Fruit fly (Drosophila melanogaster) whole organism, embryonic: ENCODE results near the gene Wdr92.

Source experiments
- Atf6 ChIP-seq: fragments of 200-800 bp; sonication (Bioruptor generic); IDR thresholded peaks from 2 replicates; pipeline ENCODE4 v1.3.6; 2022; ENCODE audit warnings: missing biosample characterization, missing genetic modification characterization
- BEAF-32 ChIP-seq: fragments of 200-800 bp; sonication (Bioruptor generic); optimal IDR thresholded peaks from 3 replicates; lab custom pipeline; 2017; ENCODE audit warnings: missing biosample characterization, missing genetic modification characterization, mild to moderate bottlenecking, moderate library complexity, missing genetic modification reagents
- Bgb ChIP-seq: fragments of 200-800 bp; sonication (Bioruptor generic); IDR thresholded peaks from 2 replicates; pipeline ENCODE4 v1.3.6; 2022; ENCODE audit warnings: missing biosample characterization, missing genetic modification characterization; ENCODE audit not compliant: partially characterized antibody
- CG10147 ChIP-seq: fragments of 200-800 bp; sonication (Bioruptor generic); optimal IDR thresholded peaks from 2 replicates; lab custom pipeline; 2019; ENCODE audit warnings: missing biosample characterization, mild to moderate bottlenecking, missing genetic modification characterization, moderate library complexity
- CG10543 ChIP-seq: fragments of 200-800 bp; sonication (Bioruptor generic); optimal IDR thresholded peaks from 3 replicates; lab custom pipeline; 2017; ENCODE audit warnings: missing biosample characterization, mild to moderate bottlenecking, missing genetic modification characterization, moderate library complexity
- CG11093 ChIP-seq: fragments of 200-800 bp; sonication (Bioruptor generic); IDR thresholded peaks from 3 replicates; pipeline ENCODE4 v1.3.6; 2022; ENCODE audit warnings: missing biosample characterization, missing genetic modification characterization
- CG11247 ChIP-seq: fragments of 200-800 bp; sonication (Bioruptor generic); IDR thresholded peaks from 2 replicates; pipeline ENCODE4 v1.3.6; 2022; ENCODE audit warnings: missing biosample characterization, missing genetic modification characterization
- CG11695 ChIP-seq: fragments of 200-800 bp; sonication (Bioruptor generic); IDR thresholded peaks from 3 replicates; pipeline ENCODE4 v1.3.6; 2022; ENCODE audit warnings: missing biosample characterization, missing genetic modification characterization
- CG11723 ChIP-seq: fragments of 200-800 bp; sonication (Bioruptor generic); optimal IDR thresholded peaks from 2 replicates; lab custom pipeline; 2017; ENCODE audit warnings: missing biosample characterization, mild to moderate bottlenecking, missing genetic modification characterization
- CG13894 ChIP-seq: fragments of 200-800 bp; sonication (Bioruptor generic); optimal IDR thresholded peaks from 3 replicates; lab custom pipeline; 2018; ENCODE audit warnings: missing biosample characterization, mild to moderate bottlenecking, missing genetic modification characterization, moderate library complexity
- CG1529 ChIP-seq: fragments of 200-800 bp; sonication (Bioruptor generic); optimal IDR thresholded peaks from 3 replicates; lab custom pipeline; 2018; ENCODE audit warnings: missing biosample characterization, missing genetic modification characterization
- CG1602 ChIP-seq: fragments of 200-800 bp; sonication (Bioruptor generic); optimal IDR thresholded peaks from 3 replicates; lab custom pipeline; 2016; ENCODE audit warnings: missing biosample characterization, missing genetic modification characterization
- CG18262 ChIP-seq: fragments of 200-800 bp; optimal IDR thresholded peaks from 3 replicates; lab custom pipeline; 2019; ENCODE audit warnings: missing biosample characterization, mild to moderate bottlenecking, missing genetic modification characterization, moderate library complexity
- CG18599 ChIP-seq: fragments of 200-800 bp; sonication (Bioruptor generic); optimal IDR thresholded peaks from 3 replicates; lab custom pipeline; 2017; ENCODE audit warnings: missing biosample characterization, missing genetic modification characterization, mild to moderate bottlenecking, moderate library complexity, missing genetic modification reagents
- CG30431 ChIP-seq: fragments of 200-800 bp; sonication (Bioruptor generic); optimal IDR thresholded peaks from 2 replicates; lab custom pipeline; 2017; ENCODE audit warnings: missing biosample characterization, missing genetic modification characterization
- CG3065 ChIP-seq: fragments of 200-800 bp; sonication (Bioruptor generic); optimal IDR thresholded peaks from 2 replicates; lab custom pipeline; 2016; ENCODE audit warnings: missing biosample characterization, missing genetic modification characterization
- CG3281 ChIP-seq: fragments of 200-800 bp; sonication (Bioruptor generic); optimal IDR thresholded peaks from 3 replicates; lab custom pipeline; 2017; ENCODE audit warnings: missing biosample characterization, mild to moderate bottlenecking, missing genetic modification characterization
- CG34376 ChIP-seq: fragments of 200-800 bp; sonication (Bioruptor generic); optimal IDR thresholded peaks from 2 replicates; lab custom pipeline; 2018; ENCODE audit warnings: missing biosample characterization, mild to moderate bottlenecking, missing genetic modification characterization
- CG6254 ChIP-seq: fragments of 200-800 bp; sonication (Bioruptor generic); optimal IDR thresholded peaks from 3 replicates; lab custom pipeline; 2017; ENCODE audit warnings: mild to moderate bottlenecking, missing biosample characterization, missing genetic modification reagents, missing genetic modification characterization
- CG7928 ChIP-seq: fragments of 200-800 bp; sonication (Bioruptor generic); optimal IDR thresholded peaks from 2 replicates; lab custom pipeline; 2017; ENCODE audit warnings: missing biosample characterization, mild to moderate bottlenecking, missing genetic modification characterization
- CG7987 ChIP-seq: fragments of 200-800 bp; sonication (Bioruptor generic); optimal IDR thresholded peaks from 2 replicates; lab custom pipeline; 2018; ENCODE audit warnings: missing biosample characterization, mild to moderate bottlenecking, missing genetic modification characterization, moderate library complexity
- CG8290 ChIP-seq, 3 experiments: fragments of 200-800 bp; sonication (Bioruptor generic); optimal IDR thresholded peaks; 2 replicates each; lab custom pipeline; 2016 to 2019; ENCODE audit warnings: missing biosample characterization in 3 of 3, missing genetic modification characterization in 3 of 3, mild to moderate bottlenecking in 2 of 3, moderate library complexity in 1 of 3
- CG9727 ChIP-seq: fragments of 200-800 bp; sonication (Bioruptor generic); optimal IDR thresholded peaks from 3 replicates; lab custom pipeline; 2017; ENCODE audit warnings: missing biosample characterization, mild to moderate bottlenecking, missing genetic modification characterization
- CG9932 ChIP-seq: fragments of 200-800 bp; sonication (Bioruptor generic); IDR thresholded peaks from 2 replicates; pipeline ENCODE4 v1.3.6; 2022; ENCODE audit warnings: missing biosample characterization, missing genetic modification characterization
- Deaf1 ChIP-seq: fragments of 200-800 bp; optimal IDR thresholded peaks from 3 replicates; lab custom pipeline; 2019; ENCODE audit warnings: missing biosample characterization, mild to moderate bottlenecking, missing genetic modification characterization, moderate library complexity
- HLH3B ChIP-seq: fragments of 200-800 bp; sonication (Bioruptor generic); IDR thresholded peaks from 2 replicates; pipeline ENCODE4 v1.3.6; 2022; ENCODE audit warnings: missing biosample characterization, missing genetic modification characterization
- HLH54F ChIP-seq: fragments of 200-800 bp; sonication (Bioruptor generic); optimal IDR thresholded peaks from 3 replicates; lab custom pipeline; 2016; ENCODE audit warnings: missing biosample characterization, missing genetic modification characterization
- Hand ChIP-seq: fragments of 200-800 bp; sonication (Bioruptor generic); optimal IDR thresholded peaks from 2 replicates; lab custom pipeline; 2017; ENCODE audit warnings: mild to moderate bottlenecking, missing biosample characterization, missing genetic modification reagents, missing genetic modification characterization
- Hey ChIP-seq: fragments of 200-800 bp; sonication (Bioruptor generic); optimal IDR thresholded peaks from 3 replicates; lab custom pipeline; 2018; ENCODE audit warnings: missing biosample characterization, mild to moderate bottlenecking, missing genetic modification characterization
- Meics ChIP-seq: fragments of 200-800 bp; sonication (Bioruptor generic); optimal IDR thresholded peaks from 2 replicates; lab custom pipeline; 2017; ENCODE audit warnings: missing biosample characterization, mild to moderate bottlenecking, missing genetic modification characterization
- NC2α ChIP-seq: fragments of 200-800 bp; sonication (Bioruptor generic); optimal IDR thresholded peaks from 2 replicates; lab custom pipeline; 2016; ENCODE audit warnings: missing biosample characterization, missing genetic modification characterization
- Rx ChIP-seq: fragments of 200-800 bp; sonication (Bioruptor generic); IDR thresholded peaks from 2 replicates; pipeline ENCODE4 v1.3.6; 2022; ENCODE audit warnings: missing biosample characterization, missing genetic modification characterization
- Ssrp ChIP-seq: fragments of 200-800 bp; sonication (Bioruptor generic); optimal IDR thresholded peaks from 2 replicates; lab custom pipeline; 2018; ENCODE audit warnings: missing biosample characterization, mild to moderate bottlenecking, missing genetic modification characterization, moderate library complexity
- bigmax ChIP-seq: fragments of 200-800 bp; sonication (Bioruptor generic); optimal IDR thresholded peaks from 2 replicates; lab custom pipeline; 2018; ENCODE audit warnings: missing biosample characterization, mild to moderate bottlenecking, missing genetic modification characterization
- br ChIP-seq: fragments of >200 bp; optimal IDR thresholded peaks from 2 replicates; lab custom pipeline; 2017
- crol ChIP-seq: fragments of 200-800 bp; sonication (Bioruptor generic); IDR thresholded peaks from 2 replicates; pipeline ENCODE4 v1.3.6; 2022; ENCODE audit warnings: missing biosample characterization, missing genetic modification characterization
- dysf ChIP-seq: fragments of 200-800 bp; sonication (Bioruptor generic); IDR thresholded peaks from 3 replicates; pipeline ENCODE4 v1.3.6; 2022; ENCODE audit warnings: missing biosample characterization, missing genetic modification characterization
- ftz-f1 ChIP-seq: fragments of 200-800 bp; sonication (Bioruptor generic); optimal IDR thresholded peaks from 2 replicates; lab custom pipeline; 2016; ENCODE audit warnings: missing biosample characterization, missing genetic modification characterization
- grn ChIP-seq: fragments of 200-800 bp; sonication (Bioruptor generic); optimal IDR thresholded peaks from 3 replicates; lab custom pipeline; 2017; ENCODE audit warnings: missing biosample characterization, missing genetic modification characterization
- gsb-n ChIP-seq: fragments of 200-800 bp; sonication (Bioruptor generic); optimal IDR thresholded peaks from 3 replicates; lab custom pipeline; 2018; ENCODE audit warnings: missing biosample characterization, mild to moderate bottlenecking, missing genetic modification characterization
- gt ChIP-seq: fragments of 200-800 bp; sonication (Bioruptor generic); IDR thresholded peaks from 2 replicates; pipeline ENCODE4 v1.3.6; 2022; ENCODE audit warnings: missing biosample characterization, missing genetic modification characterization
- hth ChIP-seq: fragments of >200 bp; optimal IDR thresholded peaks from 2 replicates; lab custom pipeline; 2017; ENCODE audit warnings: inconsistent platforms
- lola ChIP-seq, 3 experiments: fragments of >200 bp in 2 of 3; fragments of 200-800 bp in 1 of 3; sonication (Bioruptor generic) in 1 of 3; optimal IDR thresholded peaks; 2 replicates each; lab custom pipeline; 2017 to 2019; ENCODE audit warnings: missing biosample characterization in 3 of 3, missing genetic modification characterization in 3 of 3, mild to moderate bottlenecking in 1 of 3, moderate library complexity in 1 of 3
- nerfin-2 ChIP-seq: fragments of 200-800 bp; sonication (Bioruptor generic); IDR thresholded peaks from 2 replicates; pipeline ENCODE4 v1.3.6; 2022; ENCODE audit warnings: missing biosample characterization, missing genetic modification characterization; ENCODE audit not compliant: partially characterized antibody
- onecut ChIP-seq: fragments of 200-800 bp; sonication (Bioruptor generic); IDR thresholded peaks from 2 replicates; pipeline ENCODE4 v1.3.6; 2022; ENCODE audit warnings: missing biosample characterization, missing genetic modification characterization
- psq ChIP-seq: fragments of 200-800 bp; sonication (Bioruptor generic); optimal IDR thresholded peaks from 2 replicates; lab custom pipeline; 2017; ENCODE audit warnings: missing biosample characterization, missing genetic modification characterization
- sd ChIP-seq: fragments of 200-800 bp; sonication (Bioruptor generic); optimal IDR thresholded peaks from 3 replicates; lab custom pipeline; 2018; ENCODE audit warnings: missing biosample characterization, mild to moderate bottlenecking, missing genetic modification characterization, moderate library complexity
- sna ChIP-seq: fragments of 200-800 bp; sonication (Bioruptor generic); IDR thresholded peaks from 2 replicates; pipeline ENCODE4 v1.3.6; 2022; ENCODE audit warnings: missing biosample characterization, missing genetic modification characterization; ENCODE audit not compliant: partially characterized antibody
- sob ChIP-seq: fragments of 200-800 bp; sonication (Bioruptor generic); IDR thresholded peaks from 2 replicates; pipeline ENCODE4 v1.3.6; 2022; ENCODE audit warnings: missing biosample characterization, missing genetic modification characterization

The Wdr92 gene

dm6 chr3L:17950132-17950815, 42.3 kb downstream of the Wdr92 start:
- TF ChIP-seq Meics (GFP tag; lab: Kevin White, UChicago): no peak
- TF ChIP-seq CG10543: peak; percentile 88
- peak; percentile 86 for TF ChIP-seq grn (GFP tag; lab: Kevin White, UChicago)
- TF ChIP-seq dysf (GFP tag; lab: Robert Waterston, UW): no peak
- TF ChIP-seq CG1602: no peak
- no peak for TF ChIP-seq br (lab: Kevin White, UChicago)
- peak; percentile 60 for TF ChIP-seq CG7987
- TF ChIP-seq gsb-n: no peak
- 0 out of 2 replicates have a peak, but pooled peaks have one; percentile 24 for TF ChIP-seq CG9932
- no peak for TF ChIP-seq lola (GFP tag; optimal IDR thresholded peaks at IDR 0.05; lab: Kevin White, UChicago)
- TF ChIP-seq CG8290 (GFP tag; optimal IDR thresholded peaks at IDR 0.05; lab: Kevin White, UChicago): no peak
- TF ChIP-seq CG8290 (tag; optimal IDR thresholded peaks at IDR 0.05; lab: Kevin White, UChicago): peak in 1 of 2 experiments; percentile 44
- TF ChIP-seq CG11695 (GFP tag; lab: Robert Waterston, UW): no peak
- TF ChIP-seq psq (GFP tag; lab: Kevin White, UChicago): no peak
- no peak for TF ChIP-seq HLH54F (GFP tag; lab: Kevin White, UChicago)
- peak; percentile 74 for TF ChIP-seq crol (GFP tag; lab: Robert Waterston, UW)
- TF ChIP-seq Hey (tag; lab: Kevin White, UChicago): peak; percentile 82
- TF ChIP-seq Deaf1 (tag; lab: Kevin White, UChicago): peak; percentile 31
- no peak for TF ChIP-seq CG1529 (GFP tag; lab: Kevin White, UChicago)
- no peak for TF ChIP-seq CG3065 (GFP tag; lab: Kevin White, UChicago)
- TF ChIP-seq Ssrp (tag; lab: Kevin White, UChicago): no peak
- peak; percentile 49; the same call in 1 of the 2 replicates for TF ChIP-seq Bgb (GFP tag; lab: Robert Waterston, UW)
- TF ChIP-seq ftz-f1 (GFP tag; lab: Kevin White, UChicago): peak; percentile 99
- TF ChIP-seq BEAF-32: no peak
- TF ChIP-seq CG13894 (tag; lab: Kevin White, UChicago): peak; percentile 0
- peak; percentile 9; the same call in 1 of the 2 replicates for TF ChIP-seq sob (GFP tag; lab: Robert Waterston, UW)
- TF ChIP-seq CG6254 (GFP tag; lab: Kevin White, UChicago): no peak
- TF ChIP-seq nerfin-2 (GFP tag; lab: Robert Waterston, UW): no peak
- TF ChIP-seq hth (lab: Kevin White, UChicago): no peak
- TF ChIP-seq CG30431: no peak
- no peak for TF ChIP-seq CG9727 (GFP tag; lab: Kevin White, UChicago)
- TF ChIP-seq CG18599 (GFP tag; lab: Kevin White, UChicago): peak; percentile 22
- no peak for TF ChIP-seq CG11247 (GFP tag; lab: Robert Waterston, UW)
- TF ChIP-seq CG11093 (GFP tag; lab: Robert Waterston, UW): no peak
- TF ChIP-seq bigmax (GFP tag; lab: Kevin White, UChicago): no peak
- TF ChIP-seq Hand: peak; percentile 29
- no peak for TF ChIP-seq Rx
- peak; percentile 7 for TF ChIP-seq CG3281 (GFP tag; lab: Kevin White, UChicago)
- peak; percentile 39 for TF ChIP-seq CG11723 (GFP tag; lab: Kevin White, UChicago)
- TF ChIP-seq sd (tag; lab: Kevin White, UChicago): peak; percentile 97
- no peak for TF ChIP-seq CG18262
- TF ChIP-seq HLH3B: no peak
- TF ChIP-seq CG34376 (GFP tag; lab: Kevin White, UChicago): peak; percentile 95
- TF ChIP-seq NC2α (GFP tag; lab: Kevin White, UChicago): no peak
- TF ChIP-seq gt (GFP tag; lab: Robert Waterston, UW): no peak
- TF ChIP-seq CG10147: peak; percentile 4
- peak; percentile 58; the same call in 1 of the 2 replicates for TF ChIP-seq Atf6 (GFP tag; lab: Robert Waterston, UW)
- no peak for TF ChIP-seq CG7928 (GFP tag; lab: Kevin White, UChicago)
- no peak for TF ChIP-seq sna (GFP tag; lab: Robert Waterston, UW)
- TF ChIP-seq onecut: no peak
